Fruit fly (Drosophila melanogaster) whole organism, embryonic: ENCODE data around the gene CCT7.

Experiments used
- CG16779 ChIP-seq: fragments of 200-800 bp; sonication (Bioruptor generic); IDR thresholded peaks from 2 replicates; pipeline ENCODE4 v1.3.6; 2022; ENCODE audit warnings: missing biosample characterization, missing genetic modification characterization
- CG16863 ChIP-seq: fragments of 200-800 bp; sonication (Bioruptor generic); optimal IDR thresholded peaks from 3 replicates; lab custom pipeline; 2016; ENCODE audit warnings: missing biosample characterization, missing genetic modification characterization
- CG30020 ChIP-seq: fragments of 200-800 bp; optimal IDR thresholded peaks from 2 replicates; lab custom pipeline; 2019; ENCODE audit warnings: missing biosample characterization, mild to moderate bottlenecking, missing genetic modification characterization, moderate library complexity
- CG8478 ChIP-seq: fragments of >200 bp; optimal IDR thresholded peaks from 2 replicates; lab custom pipeline; 2018
- CG8765 ChIP-seq: fragments of 200-800 bp; sonication (Bioruptor generic); IDR thresholded peaks from 2 replicates; pipeline ENCODE4 v1.3.6; 2022; ENCODE audit warnings: missing biosample characterization, missing genetic modification characterization
- Poxn ChIP-seq: fragments of 200-800 bp; sonication (Bioruptor generic); IDR thresholded peaks from 2 replicates; pipeline ENCODE4 v1.3.6; 2022; ENCODE audit warnings: missing biosample characterization, missing genetic modification characterization
- abd-A ChIP-seq: fragments of 200-800 bp; sonication (Bioruptor generic); optimal IDR thresholded peaks from 3 replicates; lab custom pipeline; 2019; ENCODE audit warnings: missing biosample characterization, mild to moderate bottlenecking, missing genetic modification characterization, moderate library complexity
- ap ChIP-seq: fragments of 200-800 bp; sonication (Bioruptor generic); IDR thresholded peaks from 2 replicates; pipeline ENCODE4 v1.3.6; 2022; ENCODE audit warnings: missing biosample characterization, missing genetic modification characterization
- dmrt11E ChIP-seq: fragments of 200-800 bp; sonication (Bioruptor generic); optimal IDR thresholded peaks from 3 replicates; lab custom pipeline; 2018; ENCODE audit warnings: missing biosample characterization, mild to moderate bottlenecking, missing genetic modification characterization, moderate library complexity
- nerfin-1 ChIP-seq: fragments of 200-800 bp; sonication (Bioruptor generic); optimal IDR thresholded peaks from 3 replicates; lab custom pipeline; 2019; ENCODE audit warnings: missing biosample characterization, mild to moderate bottlenecking, missing genetic modification characterization, moderate library complexity
- pb ChIP-seq: fragments of 200-800 bp; sonication (Bioruptor generic); optimal IDR thresholded peaks from 3 replicates; lab custom pipeline; 2016; ENCODE audit warnings: missing biosample characterization, missing genetic modification characterization

- no peak for TF ChIP-seq dmrt11E (tag; lab: Kevin White, UChicago)
- no peak for TF ChIP-seq CG8765 (GFP tag; lab: Robert Waterston, UW)
- TF ChIP-seq Poxn (GFP tag; lab: Robert Waterston, UW): no peak
- no peak for TF ChIP-seq pb (GFP tag; lab: Kevin White, UChicago)
- TF ChIP-seq CG16779: no peak
- no peak for TF ChIP-seq CG30020
- no peak for TF ChIP-seq CG8478 (lab: Kevin White, UChicago)
- TF ChIP-seq CG16863 (GFP tag; lab: Kevin White, UChicago): no peak
- no peak for TF ChIP-seq abd-A (tag; lab: Kevin White, UChicago)
- no peak for TF ChIP-seq nerfin-1 (tag; lab: Kevin White, UChicago)
- TF ChIP-seq ap (GFP tag; lab: Robert Waterston, UW): no peak
Measured at dm6 chr3R:8850616-8851015, 49.3 kb downstream of the CCT7 start.
